Fruit fly (Drosophila melanogaster): Measurements from ENCODE around the gene CG32269.
A peak's percentile ranks its signal among the peaks of the same experiment; 100 is the strongest.

The CG32269 gene

DNA sequence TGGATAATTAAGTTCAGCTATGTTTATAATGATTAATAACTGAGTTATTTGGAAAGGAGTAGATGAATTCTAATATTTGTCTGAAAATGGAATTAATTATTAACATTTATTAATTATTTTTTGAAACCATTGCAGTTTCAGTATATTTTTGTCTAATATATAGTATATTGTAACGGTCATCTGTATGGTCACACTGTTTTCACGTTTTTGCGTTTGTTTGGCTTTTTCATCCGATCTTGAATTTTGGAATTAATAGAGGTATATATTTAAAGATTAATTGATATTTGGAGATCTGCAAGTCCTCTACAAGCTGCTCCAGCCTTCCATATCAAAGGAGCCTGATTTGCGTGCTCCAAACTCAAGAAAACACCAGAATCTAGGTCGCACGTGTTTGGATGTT, 39.7 kb downstream of the CG32269 start, which contains the start of the genes CG32278 and CG32281 (continued):
- TF ChIP-seq disco-r (GFP tag; optimal IDR thresholded peaks at IDR 0.05) (no peak), nerfin-2 (GFP tag; IDR thresholded peaks at IDR 0.05; ENCODE audit: partially characterized antibody) (no peak), maf-S (GFP tag; optimal IDR thresholded peaks at IDR 0.05) (no peak), Doc2 (GFP tag; IDR thresholded peaks at IDR 0.05) (no peak), Med (GFP tag) (no peak), CG3995 (GFP tag; optimal IDR thresholded peaks at IDR 0.05) (peak; percentile 67), CG3407 (GFP tag; optimal IDR thresholded peaks at IDR 0.05) (no peak), Fer1 (GFP tag; optimal IDR thresholded peaks at IDR 0.05) (no peak), BEAF-32 (GFP tag; optimal IDR thresholded peaks at IDR 0.05) (peak; percentile 11), gfzf (GFP tag; optimal IDR thresholded peaks at IDR 0.05) (peak; percentile 54), CG4617 (GFP tag; optimal IDR thresholded peaks at IDR 0.05; ENCODE audit: borderline replicate concordance) (peak; percentile 28)

DNA sequence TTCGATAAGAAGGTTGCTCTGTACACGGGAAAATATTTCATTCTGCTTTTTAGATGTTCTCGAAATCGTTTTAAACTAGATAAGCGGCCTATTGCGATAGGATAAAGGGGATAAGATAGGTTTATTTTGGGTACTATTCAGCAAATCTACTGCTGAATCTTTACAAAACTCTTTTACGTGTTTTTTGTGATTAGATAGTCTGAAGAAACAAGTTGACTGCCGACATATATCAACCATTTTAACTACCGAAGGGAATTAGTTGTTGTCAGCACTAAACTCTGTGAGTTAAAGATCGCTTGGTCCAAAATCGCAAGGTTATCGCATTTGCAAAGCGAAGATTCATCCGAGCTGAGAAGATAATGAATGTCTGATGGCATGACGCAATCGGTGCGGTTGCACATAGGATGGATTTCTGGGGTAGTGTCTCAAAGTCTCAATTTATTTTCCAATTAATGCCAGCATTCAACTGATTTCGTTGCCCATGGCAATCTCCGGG, 42.5 kb downstream of the CG32269 start, which contains the start of gene Asciz:
Gene Asciz (minus strand): TSS at position 51 of the 496 bp plus-strand sequence.
- no peak for TF ChIP-seq zen2 (GFP tag; IDR thresholded peaks at IDR 0.05; ENCODE audit: partially characterized antibody)
- peak; percentile 4 for TF ChIP-seq CG15479 (GFP tag; optimal IDR thresholded peaks at IDR 0.05)
- TF ChIP-seq D19B (GFP tag; optimal IDR thresholded peaks at IDR 0.05) = no peak
- TF ChIP-seq CG3281 (GFP tag; optimal IDR thresholded peaks at IDR 0.05) = no peak
- no peak for TF ChIP-seq bowl (GFP tag; IDR thresholded peaks at IDR 0.05)
- no peak for TF ChIP-seq CG3065 (GFP tag; optimal IDR thresholded peaks at IDR 0.05)
- TF ChIP-seq CG11456 (GFP tag; IDR thresholded peaks at IDR 0.05) = no peak
- TF ChIP-seq Rfx (GFP tag; IDR thresholded peaks at IDR 0.05) = peak; percentile 28; the same call in 1 of the 2 replicates
- TF ChIP-seq CG11695 (GFP tag; IDR thresholded peaks at IDR 0.05) = no peak
- TF ChIP-seq zen (tag; optimal IDR thresholded peaks at IDR 0.05) = no peak
- TF ChIP-seq CG8765 (GFP tag; IDR thresholded peaks at IDR 0.05) = no peak

DNA sequence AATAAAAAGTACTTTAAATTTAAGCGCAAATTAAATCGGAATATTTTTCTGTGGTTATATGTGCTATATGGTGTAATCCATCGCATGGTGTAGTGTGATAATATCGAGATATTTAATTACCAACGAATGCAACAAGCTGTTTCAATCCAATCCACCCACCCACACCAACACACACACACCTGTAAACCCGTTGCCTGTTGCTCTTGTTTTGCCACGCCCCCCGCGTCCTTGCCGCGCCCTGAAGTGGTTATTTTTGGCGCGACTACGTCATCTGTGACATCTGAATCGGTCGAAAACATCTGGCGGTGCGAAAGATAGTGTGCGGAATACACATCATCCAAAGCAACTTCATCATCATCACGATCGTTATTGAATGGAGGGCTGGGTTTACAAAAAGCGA, 43.4 kb downstream of the CG32269 start:
- TF ChIP-seq toy (GFP tag; IDR thresholded peaks at IDR 0.05) (no peak), Sin3A (optimal IDR thresholded peaks at IDR 0.05) (no peak), TFAM (GFP tag; optimal IDR thresholded peaks at IDR 0.05) (no peak), crol (GFP tag; IDR thresholded peaks at IDR 0.05) (peak; percentile 66), kah (GFP tag; optimal IDR thresholded peaks at IDR 0.05) (peak; percentile 61), zen2 (GFP tag; IDR thresholded peaks at IDR 0.05; ENCODE audit: partially characterized antibody) (no peak), YL-1 (GFP tag; optimal IDR thresholded peaks at IDR 0.05) (no peak), Bteb2 (GFP tag; optimal IDR thresholded peaks at IDR 0.05) (no peak), rib (GFP tag; IDR thresholded peaks at IDR 0.05) (0 out of 2 replicates have a peak, but pooled peaks have one; percentile 9), hkb (optimal IDR thresholded peaks at IDR 0.05) (no peak), hkb (GFP tag; IDR thresholded peaks at IDR 0.05) (no peak), CG8478 (optimal IDR thresholded peaks at IDR 0.05) (no peak), gt (GFP tag; IDR thresholded peaks at IDR 0.05) (no peak), CG34376 (GFP tag; optimal IDR thresholded peaks at IDR 0.05) (peak; percentile 26), lmd (GFP tag; IDR thresholded peaks at IDR 0.05) (no peak), tin (GFP tag; optimal IDR thresholded peaks at IDR 0.05) (no peak), CrebB (tag; optimal IDR thresholded peaks at IDR 0.05) (no peak), CG3065 (GFP tag; optimal IDR thresholded peaks at IDR 0.05) (peak; percentile 85), vfl (GFP tag; optimal IDR thresholded peaks at IDR 0.05) (no peak), cwo (GFP tag; optimal IDR thresholded peaks at IDR 0.05) (no peak), Trl (optimal IDR thresholded peaks at IDR 0.05) (no peak), Trl (GFP tag; optimal IDR thresholded peaks at IDR 0.05) (no peak), stwl (tag; optimal IDR thresholded peaks at IDR 0.05) (no peak), Med (GFP tag) (no peak), CG6272 (GFP tag; IDR thresholded peaks at IDR 0.05) (no peak), sens (GFP tag) (no peak), trem (tag; optimal IDR thresholded peaks at IDR 0.05) (no peak), ftz-f1 (GFP tag; optimal IDR thresholded peaks at IDR 0.05) (peak; percentile 52), Dbx (GFP tag; IDR thresholded peaks at IDR 0.05) (no peak), slbo (GFP tag; IDR thresholded peaks at IDR 0.05) (no peak), zen (tag; optimal IDR thresholded peaks at IDR 0.05) (no peak), sr (GFP tag; IDR thresholded peaks at IDR 0.05) (0 out of 3 replicates have a peak, but pooled peaks have one; percentile 29)
